Worm (Caenorhabditis elegans) whole organism, L3 larva: ENCODE measurements around the gene clec-142.

Experiments
- ZK546.5 ChIP-seq: sonication (generic microtip); optimal IDR thresholded peaks from 2 replicates; lab custom pipeline; 2017; ENCODE audit warnings: missing biosample characterization, missing genetic modification characterization
- aly-2 ChIP-seq: fragments of 150-350 bp; optimal IDR thresholded peaks from 2 replicates; lab custom pipeline; 2014; ENCODE audit warnings: missing biosample characterization, missing genetic modification characterization
- ama-1 ChIP-seq: fragments of 150-350 bp; optimal IDR thresholded peaks from 2 replicates; lab custom pipeline; 2018
- ceh-16 ChIP-seq: sonication (generic microtip); optimal IDR thresholded peaks from 2 replicates; lab custom pipeline; 2017; ENCODE audit warnings: missing biosample characterization, missing genetic modification characterization
- ceh-28 ChIP-seq: fragments of 150-350 bp; optimal IDR thresholded peaks from 2 replicates; lab custom pipeline; 2014; ENCODE audit warnings: missing biosample characterization, missing genetic modification reagents, missing genetic modification characterization
- ceh-82 ChIP-seq: fragments of 150-350 bp; optimal IDR thresholded peaks from 2 replicates; lab custom pipeline; 2014; ENCODE audit warnings: missing biosample characterization, missing genetic modification characterization
- daf-12 ChIP-seq: fragments of 150-350 bp; optimal IDR thresholded peaks from 2 replicates; lab custom pipeline; 2014; ENCODE audit warnings: missing biosample characterization, missing genetic modification reagents, missing genetic modification characterization
- egl-27 ChIP-seq: sonication (generic microtip); optimal IDR thresholded peaks from 4 replicates; lab custom pipeline; 2017; ENCODE audit warnings: missing biosample characterization, missing genetic modification reagents, missing genetic modification characterization
- egl-5 ChIP-seq: fragments of 150-350 bp; optimal IDR thresholded peaks from 2 replicates; lab custom pipeline; 2017; ENCODE audit warnings: missing biosample characterization, missing genetic modification reagents, missing genetic modification characterization, inconsistent platforms
- elt-1 ChIP-seq: fragments of 150-350 bp; optimal IDR thresholded peaks from 2 replicates; lab custom pipeline; 2014; ENCODE audit warnings: missing biosample characterization, missing genetic modification characterization
- elt-3 ChIP-seq, 3 experiments: fragments of 150-350 bp in 1 of 3; sonication (generic microtip) in 2 of 3; optimal IDR thresholded peaks; 2 replicates in 2 of 3; 4 replicates in 1 of 3; lab custom pipeline; 2014 to 2017; ENCODE audit warnings: missing biosample characterization in 3 of 3, missing genetic modification characterization in 3 of 3
- eor-1 ChIP-seq, 2 experiments: fragments of 150-350 bp; optimal IDR thresholded peaks; 2 replicates each; lab custom pipeline; 2014 to 2018; ENCODE audit warnings: missing biosample characterization in 2 of 2, missing genetic modification characterization in 2 of 2
- fkh-10 ChIP-seq: sonication (generic microtip); optimal IDR thresholded peaks from 2 replicates; lab custom pipeline; 2017; ENCODE audit warnings: missing biosample characterization, missing genetic modification reagents, missing genetic modification characterization
- fkh-2 ChIP-seq: fragments of 150-350 bp; optimal IDR thresholded peaks from 2 replicates; lab custom pipeline; 2014; ENCODE audit warnings: missing biosample characterization, missing genetic modification reagents, missing genetic modification characterization
- fos-1 ChIP-seq: fragments of 150-350 bp; optimal IDR thresholded peaks from 2 replicates; lab custom pipeline; 2014; ENCODE audit warnings: missing biosample characterization, missing genetic modification characterization
- hmg-11 ChIP-seq: sonication (generic microtip); optimal IDR thresholded peaks from 2 replicates; lab custom pipeline; 2016; ENCODE audit warnings: missing genetic modification characterization, missing compliant biosample characterization
- jun-1 ChIP-seq: fragments of 150-350 bp; optimal IDR thresholded peaks from 2 replicates; lab custom pipeline; 2014; ENCODE audit warnings: missing biosample characterization, missing genetic modification reagents, missing genetic modification characterization
- lin-15B ChIP-seq: fragments of 150-350 bp; optimal IDR thresholded peaks from 2 replicates; lab custom pipeline; 2014; ENCODE audit warnings: missing biosample characterization, missing genetic modification characterization
- lin-39 ChIP-seq: fragments of 150-350 bp; optimal IDR thresholded peaks from 2 replicates; lab custom pipeline; 2018; ENCODE audit warnings: missing biosample characterization, missing genetic modification reagents, missing genetic modification characterization
- lsy-12 ChIP-seq: sonication (generic microtip); optimal IDR thresholded peaks from 2 replicates; lab custom pipeline; 2016; ENCODE audit warnings: mild to moderate bottlenecking, missing genetic modification characterization, missing compliant biosample characterization
- nfya-1 ChIP-seq: sonication (generic microtip); optimal IDR thresholded peaks from 2 replicates; lab custom pipeline; 2017; ENCODE audit warnings: missing genetic modification characterization, mild to moderate bottlenecking, missing compliant biosample characterization, antibody characterized with exemption, moderate library complexity; ENCODE audit not compliant: insufficient read depth
- nhr-12 ChIP-seq: fragments of 150-350 bp; optimal IDR thresholded peaks from 2 replicates; lab custom pipeline; 2014; ENCODE audit warnings: missing biosample characterization, missing genetic modification characterization
- nhr-237 ChIP-seq: fragments of 150-350 bp; optimal IDR thresholded peaks from 2 replicates; lab custom pipeline; 2014; ENCODE audit warnings: missing biosample characterization, missing genetic modification characterization
- nhr-25 ChIP-seq: sonication (generic microtip); optimal IDR thresholded peaks from 2 replicates; lab custom pipeline; 2017; ENCODE audit warnings: missing biosample characterization, missing genetic modification characterization
- nhr-43 ChIP-seq: sonication (generic microtip); optimal IDR thresholded peaks from 2 replicates; lab custom pipeline; 2016; ENCODE audit warnings: mild to moderate bottlenecking, missing genetic modification characterization, missing compliant biosample characterization; ENCODE audit not compliant: poor library complexity, severe bottlenecking
- nhr-67 ChIP-seq: fragments of 150-350 bp; optimal IDR thresholded peaks from 2 replicates; lab custom pipeline; 2014; ENCODE audit warnings: missing biosample characterization, missing genetic modification characterization
- nhr-76 ChIP-seq: fragments of 150-350 bp; sonication (generic microtip); optimal IDR thresholded peaks from 5 replicates; lab custom pipeline; 2014; ENCODE audit warnings: missing biosample characterization, missing genetic modification characterization
- nhr-77 ChIP-seq: fragments of 150-350 bp; optimal IDR thresholded peaks from 2 replicates; lab custom pipeline; 2014; ENCODE audit warnings: missing biosample characterization, missing genetic modification characterization
- pha-4 ChIP-seq: fragments of 150-350 bp; optimal IDR thresholded peaks from 2 replicates; lab custom pipeline; 2014; ENCODE audit warnings: missing biosample characterization, missing genetic modification reagents, missing genetic modification characterization
- pqm-1 ChIP-seq: fragments of 150-350 bp; optimal IDR thresholded peaks from 2 replicates; lab custom pipeline; 2017; ENCODE audit warnings: missing biosample characterization, missing genetic modification characterization, inconsistent platforms
- sea-2 ChIP-seq: fragments of 150-350 bp; sonication (generic microtip); optimal IDR thresholded peaks from 4 replicates; lab custom pipeline; 2014; ENCODE audit warnings: missing biosample characterization, missing genetic modification reagents, missing genetic modification characterization
- skn-1 ChIP-seq: fragments of 150-350 bp; optimal IDR thresholded peaks from 2 replicates; lab custom pipeline; 2014; ENCODE audit warnings: missing biosample characterization, missing genetic modification characterization
- snpc-4 ChIP-seq: fragments of 150-350 bp; optimal IDR thresholded peaks from 2 replicates; lab custom pipeline; 2014; ENCODE audit warnings: missing biosample characterization, missing genetic modification characterization
- tbx-2 ChIP-seq: sonication (generic microtip); optimal IDR thresholded peaks from 2 replicates; lab custom pipeline; 2016; ENCODE audit warnings: mild to moderate bottlenecking, missing genetic modification characterization, missing compliant biosample characterization
- unc-39 ChIP-seq: sonication (generic microtip); optimal IDR thresholded peaks from 4 replicates; lab custom pipeline; 2017; ENCODE audit warnings: missing biosample characterization, missing genetic modification characterization
- unc-62 ChIP-seq: fragments of 150-350 bp; sonication (generic microtip); optimal IDR thresholded peaks from 4 replicates; lab custom pipeline; 2014; ENCODE audit warnings: missing biosample characterization, missing genetic modification reagents, missing genetic modification characterization
- zag-1 ChIP-seq: fragments of 150-350 bp; optimal IDR thresholded peaks from 2 replicates; lab custom pipeline; 2014; ENCODE audit warnings: missing biosample characterization, missing genetic modification characterization
- ztf-11 ChIP-seq: fragments of 150-350 bp; optimal IDR thresholded peaks from 2 replicates; lab custom pipeline; 2014; ENCODE audit warnings: missing biosample characterization, missing genetic modification characterization
- ztf-4 ChIP-seq: fragments of 150-350 bp; optimal IDR thresholded peaks from 2 replicates; lab custom pipeline; 2014; ENCODE audit warnings: missing biosample characterization, missing genetic modification characterization

clec-142 gene

DNA sequence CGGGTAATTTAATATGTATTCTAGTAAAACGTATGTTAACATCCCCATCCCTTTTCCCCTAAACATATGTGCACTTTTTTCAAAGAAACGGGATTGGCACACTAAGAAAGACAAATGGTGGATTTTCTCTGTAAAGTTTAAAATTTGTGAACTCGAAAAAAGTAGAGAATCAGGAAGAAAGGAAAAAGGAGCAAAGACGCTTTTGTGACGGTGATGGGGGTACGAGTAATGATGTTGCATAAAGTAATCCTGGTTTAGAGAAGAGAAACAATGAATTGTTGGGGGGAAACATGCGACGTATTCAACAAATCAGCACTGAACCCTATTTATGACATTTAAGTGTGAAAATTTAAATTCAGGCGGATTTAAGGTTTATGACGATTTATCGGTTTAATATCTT lies 33.0 kb downstream of the clec-142 start:
- TF ChIP-seq aly-2 (tag; lab: Kevin White, UChicago) (no peak), nfya-1 (tag; lab: Kevin White, UChicago) (no peak), ztf-11 (tag; lab: Kevin White, UChicago) (no peak), lin-39 (tag; lab: Kevin White, UChicago) (no peak), zag-1 (tag; lab: Kevin White, UChicago) (no peak), nhr-237 (no peak), nhr-43 (tag; lab: Kevin White, UChicago) (no peak), ama-1 (lab: Kevin White, UChicago) (no peak), elt-1 (tag; lab: Kevin White, UChicago) (no peak), nhr-12 (tag; lab: Kevin White, UChicago) (no peak), lin-15B (tag; lab: Kevin White, UChicago) (no peak), nhr-25 (no peak), hmg-11 (tag; lab: Kevin White, UChicago) (no peak), unc-62 (no peak), snpc-4 (tag; lab: Kevin White, UChicago) (no peak)

DNA sequence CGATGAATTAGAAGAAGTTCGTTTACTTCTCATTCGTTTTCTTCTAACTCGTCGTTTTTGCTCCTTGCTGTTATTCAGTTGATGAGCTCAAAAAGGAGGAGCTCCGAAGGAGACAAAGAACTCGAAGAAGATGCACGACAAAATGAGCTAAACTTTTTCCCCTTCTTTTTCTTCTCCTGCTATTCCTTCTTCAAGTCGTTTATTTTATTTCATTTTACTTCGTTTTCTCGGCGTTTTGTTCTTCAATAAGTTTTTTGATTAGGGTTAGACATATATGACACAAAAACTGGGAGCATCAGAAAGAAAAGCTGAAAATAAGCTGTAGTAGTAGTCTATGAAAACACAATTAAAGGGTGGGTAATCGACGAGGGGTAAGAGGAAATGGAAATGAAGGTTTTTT lies 33.5 kb downstream of the clec-142 start:
- TF ChIP-seq fos-1 (tag; lab: Kevin White, UChicago): no peak
- TF ChIP-seq ama-1 (lab: Kevin White, UChicago): no peak
- no peak for TF ChIP-seq daf-12
- TF ChIP-seq nhr-12 (tag; lab: Kevin White, UChicago): no peak
- no peak for TF ChIP-seq eor-1 (tag; optimal IDR thresholded peaks at IDR 0.05; lab: Kevin White, UChicago)
- no peak for TF ChIP-seq ceh-16
- no peak for TF ChIP-seq pqm-1
- no peak for TF ChIP-seq ZK546.5 (tag; lab: Kevin White, UChicago)
- TF ChIP-seq egl-5: no peak
- TF ChIP-seq hmg-11 (tag; lab: Kevin White, UChicago): no peak
- TF ChIP-seq elt-1 (tag; lab: Kevin White, UChicago): no peak
- TF ChIP-seq nhr-67: no peak
- no peak for TF ChIP-seq ceh-82 (tag; lab: Kevin White, UChicago)
- TF ChIP-seq ceh-28 (tag; lab: Kevin White, UChicago): no peak
- TF ChIP-seq fkh-2 (tag; lab: Kevin White, UChicago): no peak
- no peak for TF ChIP-seq sea-2 (GFP tag; lab: Kevin White, UChicago)
- no peak for TF ChIP-seq nhr-76
- no peak for TF ChIP-seq unc-62
- no peak for TF ChIP-seq nfya-1 (tag; lab: Kevin White, UChicago)

DNA sequence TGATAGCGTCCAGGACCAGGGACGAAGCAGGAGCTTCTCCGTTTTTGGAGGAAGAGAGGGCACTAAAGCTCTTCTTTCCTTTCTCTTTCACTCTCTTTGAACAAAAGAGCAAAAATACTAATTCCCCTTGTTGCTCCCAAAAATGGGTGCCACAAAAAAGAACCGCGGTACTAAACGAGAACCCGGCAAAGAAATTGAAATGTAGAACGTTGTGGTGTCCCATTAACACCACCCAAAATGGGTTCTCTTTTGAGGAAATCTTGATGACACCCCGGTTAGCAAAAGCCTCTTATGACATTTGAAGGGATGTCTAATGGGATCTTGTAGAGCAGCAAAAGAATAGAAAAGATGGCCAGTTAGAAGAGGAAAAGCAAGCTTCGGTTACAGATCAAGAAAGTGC lies 36.3 kb downstream of the clec-142 start:
- TF ChIP-seq unc-39: no peak
- TF ChIP-seq nhr-43 (tag; lab: Kevin White, UChicago): no peak
- no peak for TF ChIP-seq elt-1 (tag; lab: Kevin White, UChicago)
- no peak for TF ChIP-seq lin-15B (tag; lab: Kevin White, UChicago)
- TF ChIP-seq nhr-25: no peak
- no peak for TF ChIP-seq skn-1 (tag; lab: Kevin White, UChicago)
- TF ChIP-seq nhr-67: no peak
- TF ChIP-seq ceh-82 (tag; lab: Kevin White, UChicago): no peak
- no peak for TF ChIP-seq nhr-237
- no peak for TF ChIP-seq hmg-11 (tag; lab: Kevin White, UChicago)
- no peak for TF ChIP-seq zag-1 (tag; lab: Kevin White, UChicago)
- TF ChIP-seq, all 47 proteins: peak for 0

DNA sequence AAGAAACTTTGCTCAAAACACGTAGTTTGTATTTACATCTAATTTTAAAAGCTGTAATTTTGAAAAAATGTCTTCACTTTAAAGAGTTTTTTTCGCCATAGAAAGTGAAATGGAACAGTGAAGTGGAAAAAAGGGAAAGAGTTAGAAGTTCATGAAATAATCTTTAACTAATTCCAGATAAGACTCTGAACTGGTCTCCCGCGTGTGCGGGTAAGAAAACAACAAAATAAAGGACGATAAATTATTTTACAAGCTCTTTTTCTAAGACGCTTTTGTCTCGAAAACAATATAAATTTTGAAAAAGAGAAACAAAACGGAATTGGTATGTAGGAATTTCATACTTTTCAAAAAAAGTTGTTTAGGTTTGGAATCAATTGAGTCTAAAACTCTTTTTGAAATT lies 38.2 kb downstream of the clec-142 start:
- TF ChIP-seq fkh-10 (GFP tag; lab: Kevin White, UChicago): no peak
- TF ChIP-seq nhr-77 (tag; lab: Kevin White, UChicago): no peak
- no peak for TF ChIP-seq eor-1 (tag; optimal IDR thresholded peaks at IDR 0.05; lab: Kevin White, UChicago)
- TF ChIP-seq nhr-25: no peak
- no peak for TF ChIP-seq pqm-1
- TF ChIP-seq nhr-76: no peak
- no peak for TF ChIP-seq elt-3 (tag; optimal IDR thresholded peaks at IDR 0.05; lab: Kevin White, UChicago)
- no peak for TF ChIP-seq ztf-4 (tag; lab: Kevin White, UChicago)
- TF ChIP-seq hmg-11 (tag; lab: Kevin White, UChicago): no peak
- no peak for TF ChIP-seq lsy-12 (tag; lab: Kevin White, UChicago)

DNA sequence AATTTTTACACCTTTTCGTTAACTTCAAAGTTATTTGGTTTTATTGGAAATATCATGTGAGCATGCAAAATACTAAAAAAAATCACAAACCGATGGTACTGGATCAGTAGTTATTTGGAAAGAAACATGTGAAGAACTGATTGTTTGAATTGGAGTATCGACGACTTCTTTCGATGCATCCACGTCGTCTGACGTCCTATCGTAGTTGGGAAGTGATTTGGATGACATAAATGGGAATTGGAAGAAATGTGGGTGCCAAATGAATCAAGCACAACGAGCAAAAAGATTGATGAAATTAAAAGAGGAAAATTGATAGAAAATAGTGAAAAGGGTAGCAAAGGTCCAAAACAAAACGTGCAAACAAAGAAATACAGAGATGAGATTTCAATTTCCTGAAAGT lies 42.8 kb downstream of the clec-142 start, which contains the start of gene shw-1:
Gene shw-1 (minus strand): TSS at position 228 of the 400 bp plus-strand sequence.
- no peak for TF ChIP-seq tbx-2 (tag; lab: Kevin White, UChicago)
- no peak for TF ChIP-seq fos-1 (tag; lab: Kevin White, UChicago)
- no peak for TF ChIP-seq hmg-11 (tag; lab: Kevin White, UChicago)
- no peak for TF ChIP-seq jun-1 (tag; lab: Kevin White, UChicago)
- no peak for TF ChIP-seq ceh-82 (tag; lab: Kevin White, UChicago)
- no peak for TF ChIP-seq egl-27 (tag; lab: Kevin White, UChicago)
- no peak for TF ChIP-seq pha-4 (tag; lab: Kevin White, UChicago)
- no peak for TF ChIP-seq ztf-11 (tag; lab: Kevin White, UChicago)
- TF ChIP-seq elt-1 (tag; lab: Kevin White, UChicago): no peak
- TF ChIP-seq ztf-4 (tag; lab: Kevin White, UChicago): no peak
- no peak for TF ChIP-seq elt-3 (tag; optimal IDR thresholded peaks at IDR 0.05; lab: Kevin White, UChicago)
- TF ChIP-seq nhr-25: no peak
- no peak for TF ChIP-seq zag-1 (tag; lab: Kevin White, UChicago)
- TF ChIP-seq, all 47 proteins: peak for 0
